Fruit fly (Drosophila melanogaster) S2 (cell line): ENCODE results near the gene CG17572.

ENCODE experiments used
- CG8478 ChIP-seq: fragments of >200 bp; optimal IDR thresholded peaks from 2 replicates; lab custom pipeline; 2018
- CTCF ChIP-seq, 2 experiments: fragments of >200 bp; optimal IDR thresholded peaks; 2 replicates each; lab custom pipeline; 2018

- TF ChIP-seq CG8478 (lab: Kevin White, UChicago) (no peak), CTCF (optimal IDR thresholded peaks at IDR 0.05; lab: Kevin White, UChicago) (no peak)
Observed at dm6 chr2L:19057799-19058198, 16.1 kb downstream of the CG17572 start.
